Worm (Caenorhabditis elegans): ENCODE data around the gene ife-5.

ce11 chrII:12309614-12310013 is 29.2 kb downstream of the ife-5 start, which contains the start of gene C50E10.2:
- no peak for TF ChIP-seq ama-1 (optimal IDR thresholded peaks at IDR 0.05)
- TF ChIP-seq pqm-1 (tag; optimal IDR thresholded peaks at IDR 0.05) = no peak
